Worm (Caenorhabditis elegans) whole organism, young adult: ENCODE measurements around the gene T24D5.2.

Experiments used
- B0261.1 ChIP-seq: sonication (generic microtip); optimal IDR thresholded peaks from 2 replicates; lab custom pipeline; 2016; ENCODE audit warnings: mild to moderate bottlenecking, missing genetic modification characterization, moderate library complexity, missing compliant biosample characterization
- D2030.7 ChIP-seq: fragments of 200-800 bp; sonication (Bioruptor generic); IDR thresholded peaks from 2 replicates; pipeline ENCODE4 v1.3.6; 2022; ENCODE audit warnings: missing genetic modification reagents, missing genetic modification characterization, missing compliant biosample characterization
- F55B11.4 ChIP-seq: sonication (generic microtip); optimal IDR thresholded peaks from 2 replicates; lab custom pipeline; 2016; ENCODE audit warnings: missing compliant biosample characterization, missing genetic modification characterization, borderline replicate concordance; ENCODE audit not compliant: insufficient read depth
- K11D2.4 ChIP-seq: fragments of 200-800 bp; sonication (Bioruptor generic); IDR thresholded peaks from 2 replicates; pipeline ENCODE4 v1.3.6; 2022; ENCODE audit warnings: missing genetic modification reagents, missing genetic modification characterization, missing compliant biosample characterization
- K12H6.12 ChIP-seq: fragments of 200-800 bp; sonication (Bioruptor generic); optimal IDR thresholded peaks from 2 replicates; lab custom pipeline; 2018; ENCODE audit warnings: mild to moderate bottlenecking, missing genetic modification characterization, missing compliant biosample characterization
- T07F8.4 ChIP-seq: sonication (generic microtip); optimal IDR thresholded peaks from 2 replicates; lab custom pipeline; 2016; ENCODE audit warnings: mild to moderate bottlenecking, missing genetic modification characterization, moderate library complexity, missing compliant biosample characterization
- Y53G8AR.9 ChIP-seq: fragments of 200-800 bp; sonication (Bioruptor generic); conservative IDR thresholded peaks from 2 replicates; pipeline ENCODE4 v1.3.6; 2022; ENCODE audit warnings: missing genetic modification reagents, missing genetic modification characterization, missing compliant biosample characterization
- Y79H2A.3 ChIP-seq: fragments of 200-800 bp; sonication (Bioruptor generic); conservative IDR thresholded peaks from 2 replicates; pipeline ENCODE4 v1.3.6; 2022; ENCODE audit warnings: missing genetic modification reagents, missing genetic modification characterization, missing compliant biosample characterization
- ZK185.1 ChIP-seq: sonication (generic microtip); optimal IDR thresholded peaks from 2 replicates; lab custom pipeline; 2016; ENCODE audit warnings: mild to moderate bottlenecking, missing genetic modification characterization, missing compliant biosample characterization; ENCODE audit not compliant: poor library complexity, severe bottlenecking
- aptf-2 ChIP-seq: fragments of 200-800 bp; sonication (Bioruptor generic); conservative IDR thresholded peaks from 2 replicates; pipeline ENCODE4 v1.3.6; 2022; ENCODE audit warnings: missing genetic modification reagents, missing genetic modification characterization, missing compliant biosample characterization
- athp-1 ChIP-seq: sonication (generic microtip); optimal IDR thresholded peaks from 2 replicates; lab custom pipeline; 2017; ENCODE audit warnings: mild to moderate bottlenecking, missing genetic modification characterization, missing compliant biosample characterization
- attf-5 ChIP-seq: fragments of 200-800 bp; sonication (Bioruptor generic); optimal IDR thresholded peaks from 2 replicates; lab custom pipeline; 2018; ENCODE audit warnings: mild to moderate bottlenecking, missing genetic modification characterization, missing compliant biosample characterization
- bed-2 ChIP-seq: fragments of 200-800 bp; sonication (Bioruptor generic); IDR thresholded peaks from 2 replicates; pipeline ENCODE4 v1.3.6; 2022; ENCODE audit warnings: missing genetic modification reagents, missing genetic modification characterization, missing compliant biosample characterization
- ccch-3 ChIP-seq: fragments of 200-800 bp; sonication (Bioruptor generic); optimal IDR thresholded peaks from 2 replicates; lab custom pipeline; 2018; ENCODE audit warnings: mild to moderate bottlenecking, missing genetic modification characterization, missing compliant biosample characterization
- ceh-100 ChIP-seq: fragments of 200-800 bp; sonication (Bioruptor generic); IDR thresholded peaks from 2 replicates; pipeline ENCODE4 v1.3.6; 2022; ENCODE audit warnings: missing genetic modification reagents, missing genetic modification characterization, missing compliant biosample characterization
- ceh-27 ChIP-seq: fragments of 200-800 bp; sonication (Bioruptor generic); optimal IDR thresholded peaks from 2 replicates; lab custom pipeline; 2018; ENCODE audit warnings: mild to moderate bottlenecking, missing genetic modification characterization, moderate library complexity, missing compliant biosample characterization
- ceh-40 ChIP-seq: fragments of 200-800 bp; sonication (Bioruptor generic); IDR thresholded peaks from 2 replicates; pipeline ENCODE4 v1.3.6; 2022; ENCODE audit warnings: missing genetic modification characterization, missing compliant biosample characterization
- ceh-91 ChIP-seq: fragments of 200-800 bp; sonication (Bioruptor generic); IDR thresholded peaks from 2 replicates; pipeline ENCODE4 v1.3.6; 2022; ENCODE audit warnings: missing genetic modification reagents, missing genetic modification characterization, missing compliant biosample characterization
- dox-1 ChIP-seq: fragments of 200-800 bp; sonication (Bioruptor generic); IDR thresholded peaks from 2 replicates; pipeline ENCODE4 v1.3.6; 2022; ENCODE audit warnings: missing genetic modification reagents, missing genetic modification characterization, missing compliant biosample characterization
- dpl-1 ChIP-seq: fragments of 150-350 bp; optimal IDR thresholded peaks from 2 replicates; lab custom pipeline; 2014; ENCODE audit warnings: missing biosample characterization, missing genetic modification reagents, missing genetic modification characterization
- egl-18 ChIP-seq: fragments of 200-800 bp; sonication (Bioruptor generic); IDR thresholded peaks from 2 replicates; pipeline ENCODE4 v1.3.6; 2022; ENCODE audit warnings: missing genetic modification reagents, missing genetic modification characterization, missing compliant biosample characterization
- egl-44 ChIP-seq: fragments of 200-800 bp; sonication (Bioruptor generic); IDR thresholded peaks from 2 replicates; pipeline ENCODE4 v1.3.6; 2022; ENCODE audit warnings: missing genetic modification reagents, missing genetic modification characterization, missing compliant biosample characterization
- egrh-3 ChIP-seq: fragments of 200-800 bp; sonication (Bioruptor generic); IDR thresholded peaks from 2 replicates; pipeline ENCODE4 v1.3.6; 2022; ENCODE audit warnings: missing genetic modification reagents, missing genetic modification characterization, missing compliant biosample characterization
- fkh-3 ChIP-seq: sonication (generic microtip); optimal IDR thresholded peaks from 2 replicates; lab custom pipeline; 2016; ENCODE audit warnings: mild to moderate bottlenecking, missing genetic modification characterization, missing compliant biosample characterization
- him-1 ChIP-seq: sonication (generic microtip); optimal IDR thresholded peaks from 2 replicates; lab custom pipeline; 2016; ENCODE audit warnings: missing genotype, missing genetic modification reagents, missing genetic modification characterization, missing compliant biosample characterization
- hlh-12 ChIP-seq: sonication (generic microtip); optimal IDR thresholded peaks from 2 replicates; lab custom pipeline; 2016; ENCODE audit warnings: missing genetic modification characterization, missing compliant biosample characterization
- lag-1 ChIP-seq: fragments of 200-800 bp; sonication (Bioruptor generic); IDR thresholded peaks from 2 replicates; pipeline ENCODE4 v1.3.6; 2022; ENCODE audit warnings: missing genetic modification reagents, missing genetic modification characterization, missing compliant biosample characterization
- madf-3 ChIP-seq: fragments of 200-800 bp; sonication (Bioruptor generic); IDR thresholded peaks from 2 replicates; pipeline ENCODE4 v1.3.6; 2022; ENCODE audit warnings: missing genetic modification reagents, missing genetic modification characterization, missing compliant biosample characterization
- mxl-1 ChIP-seq: sonication (generic microtip); optimal IDR thresholded peaks from 2 replicates; lab custom pipeline; 2016; ENCODE audit warnings: missing genetic modification characterization, missing compliant biosample characterization
- nhr-80 ChIP-seq: sonication (generic microtip); optimal IDR thresholded peaks from 2 replicates; lab custom pipeline; 2016; ENCODE audit warnings: missing genetic modification characterization, missing compliant biosample characterization
- nhr-90 ChIP-seq: sonication (generic microtip); optimal IDR thresholded peaks from 2 replicates; lab custom pipeline; 2016; ENCODE audit warnings: missing genotype, mild to moderate bottlenecking, missing genetic modification characterization, missing compliant biosample characterization
- repo-1 ChIP-seq: sonication (generic microtip); optimal IDR thresholded peaks from 2 replicates; lab custom pipeline; 2017; ENCODE audit warnings: mild to moderate bottlenecking, missing genetic modification characterization, missing compliant biosample characterization
- sdz-38 ChIP-seq: sonication (generic microtip); optimal IDR thresholded peaks from 2 replicates; lab custom pipeline; 2016; ENCODE audit warnings: missing genotype, missing genetic modification characterization, missing compliant biosample characterization
- somi-1 ChIP-seq: fragments of 200-800 bp; sonication (Bioruptor generic); optimal IDR thresholded peaks from 2 replicates; lab custom pipeline; 2018; ENCODE audit warnings: mild to moderate bottlenecking, missing genetic modification characterization, missing compliant biosample characterization
- unc-62 ChIP-seq: fragments of 150-350 bp; optimal IDR thresholded peaks from 2 replicates; lab custom pipeline; 2014; ENCODE audit warnings: missing biosample characterization, missing genetic modification reagents, missing genetic modification characterization
- zfh-2 ChIP-seq: fragments of 200-800 bp; sonication (Bioruptor generic); conservative IDR thresholded peaks from 2 replicates; pipeline ENCODE4 v1.3.6; 2022; ENCODE audit warnings: missing genetic modification reagents, missing genetic modification characterization, missing compliant biosample characterization
- ztf-22 ChIP-seq: fragments of 200-800 bp; sonication (Bioruptor generic); optimal IDR thresholded peaks from 2 replicates; lab custom pipeline; 2018; ENCODE audit warnings: mild to moderate bottlenecking, missing genetic modification characterization, moderate library complexity, missing compliant biosample characterization
- ztf-6 ChIP-seq: fragments of 200-800 bp; sonication (Bioruptor generic); IDR thresholded peaks from 2 replicates; pipeline ENCODE4 v1.3.6; 2022; ENCODE audit warnings: missing genetic modification reagents, missing genetic modification characterization, missing compliant biosample characterization

The T24D5.2 gene

ce11 chrX:12549056-12549455, 37.2 kb downstream of the T24D5.2 start:
- TF ChIP-seq egl-44 = no peak
- TF ChIP-seq bed-2 = no peak
- no peak for TF ChIP-seq dpl-1
- TF ChIP-seq ceh-91 (GFP tag; lab: Robert Waterston, UW) = no peak
- no peak for TF ChIP-seq ZK185.1 (tag; lab: Kevin White, UChicago)
- TF ChIP-seq attf-5 (GFP tag; lab: Kevin White, UChicago) = no peak
- TF ChIP-seq repo-1 = no peak

DNA sequence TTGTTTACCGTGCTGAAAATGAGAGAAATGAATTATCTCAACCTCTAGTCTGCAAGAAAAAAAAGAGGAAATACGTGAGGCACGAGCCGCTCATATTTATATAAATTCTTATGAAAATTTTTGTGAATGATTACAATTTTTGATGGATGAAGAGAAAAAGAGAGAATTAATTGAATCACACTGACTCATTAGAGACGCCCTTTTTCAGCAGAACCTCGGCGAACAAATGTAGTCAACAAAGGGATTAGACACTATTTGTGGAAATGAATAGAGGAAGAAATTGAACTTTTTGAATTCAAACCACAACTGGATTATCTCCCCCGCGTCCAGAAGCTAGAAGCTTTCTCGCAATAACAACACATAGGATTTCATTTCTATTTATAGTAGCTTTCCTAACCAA, 39.4 kb downstream of the T24D5.2 start:
- TF ChIP-seq bed-2 (no peak), F55B11.4 (tag; lab: Kevin White, UChicago) (no peak), Y53G8AR.9 (GFP tag; lab: Robert Waterston, UW) (no peak), ztf-6 (GFP tag; lab: Robert Waterston, UW) (no peak), T07F8.4 (tag; lab: Kevin White, UChicago) (no peak), lag-1 (GFP tag; lab: Robert Waterston, UW) (no peak)

DNA sequence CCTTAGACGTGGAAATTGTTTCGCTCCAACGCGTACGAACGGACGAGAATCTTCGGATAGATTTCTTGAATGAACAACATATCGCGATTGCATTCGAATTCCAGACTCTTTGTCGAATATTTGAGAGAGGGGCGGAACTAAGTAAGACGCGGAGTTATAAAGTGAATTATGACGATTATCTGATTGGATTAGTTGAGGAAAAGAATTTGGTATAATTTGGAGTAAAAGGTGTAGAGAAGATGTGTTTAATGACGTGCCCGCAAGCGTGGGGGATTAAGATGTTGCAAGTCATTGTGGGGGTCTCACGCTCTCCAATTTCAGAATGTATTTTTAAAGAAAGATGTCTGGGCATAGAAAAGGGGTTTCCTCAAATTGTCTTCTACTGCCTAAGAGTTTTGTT, 41.2 kb downstream of the T24D5.2 start:
- TF ChIP-seq dox-1 = no peak
- TF ChIP-seq hlh-12 (tag; lab: Kevin White, UChicago) = no peak
- no peak for TF ChIP-seq sdz-38
- TF ChIP-seq ztf-22 (GFP tag; lab: Kevin White, UChicago) = no peak
- TF ChIP-seq somi-1 (GFP tag; lab: Kevin White, UChicago) = no peak
- TF ChIP-seq Y53G8AR.9 (GFP tag; lab: Robert Waterston, UW) = no peak
- no peak for TF ChIP-seq ccch-3
- no peak for TF ChIP-seq D2030.7 (GFP tag; lab: Robert Waterston, UW)
- TF ChIP-seq B0261.1 = no peak

DNA sequence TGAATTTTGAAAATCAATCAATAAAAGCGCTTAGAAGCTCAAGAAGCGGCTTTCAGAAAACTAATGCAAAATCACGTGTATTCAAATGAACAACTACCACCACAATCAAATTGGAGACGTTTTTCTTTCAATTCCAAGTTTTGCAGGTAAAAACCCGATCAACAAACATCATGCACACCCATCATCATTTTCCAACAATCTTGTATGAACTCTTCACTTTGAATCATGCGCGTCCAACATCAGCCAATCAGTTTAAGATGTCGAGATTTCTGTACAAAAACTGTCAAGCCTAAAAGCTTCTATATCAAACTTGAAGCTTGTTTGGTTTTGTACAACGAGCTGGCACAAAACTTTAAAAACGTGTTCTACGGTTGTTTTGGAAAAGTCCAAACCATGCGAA, 47.5 kb downstream of the T24D5.2 start:
- TF ChIP-seq ceh-91 (GFP tag; lab: Robert Waterston, UW) = no peak
- TF ChIP-seq aptf-2 = no peak
- TF ChIP-seq ceh-100 (GFP tag; lab: Robert Waterston, UW) = no peak
- TF ChIP-seq athp-1 (tag; lab: Kevin White, UChicago) = no peak
- TF ChIP-seq K11D2.4 = no peak
- TF ChIP-seq nhr-90 (tag; lab: Kevin White, UChicago) = no peak
- no peak for TF ChIP-seq ceh-27 (GFP tag; lab: Kevin White, UChicago)
- TF ChIP-seq him-1 (tag; lab: Kevin White, UChicago) = no peak
- no peak for TF ChIP-seq ceh-40 (GFP tag; lab: Robert Waterston, UW)
- no peak for TF ChIP-seq unc-62 (GFP tag; lab: Kevin White, UChicago)
- TF ChIP-seq fkh-3 (tag; lab: Kevin White, UChicago) = no peak
- TF ChIP-seq nhr-80 = no peak
- TF ChIP-seq zfh-2 = no peak
- no peak for TF ChIP-seq mxl-1
- no peak for TF ChIP-seq egl-18 (GFP tag; lab: Robert Waterston, UW)

ce11 chrX:12534476-12534875, 51.8 kb downstream of the T24D5.2 start:
- TF ChIP-seq egl-18 (GFP tag; lab: Robert Waterston, UW) (no peak), madf-3 (GFP tag; lab: Robert Waterston, UW) (no peak), egrh-3 (GFP tag; lab: Robert Waterston, UW) (no peak), Y79H2A.3 (GFP tag; lab: Robert Waterston, UW) (no peak), sdz-38 (no peak), K12H6.12 (tag; lab: Kevin White, UChicago) (no peak)
